Fruit fly (Drosophila melanogaster) whole organism, prepupa: ENCODE results near the gene CG4101.

Experiments
- Blimp-1 ChIP-seq: fragments of 200-800 bp; sonication (Bioruptor generic); optimal IDR thresholded peaks from 3 replicates; lab custom pipeline; 2017; ENCODE audit warnings: missing biosample characterization, missing genetic modification characterization, mild to moderate bottlenecking, moderate library complexity, missing genetic modification reagents
- CG10631 ChIP-seq: fragments of 200-800 bp; sonication (Bioruptor generic); optimal IDR thresholded peaks from 2 replicates; lab custom pipeline; 2016; ENCODE audit warnings: missing biosample characterization, missing genetic modification characterization
- CG10669 ChIP-seq: fragments of 200-800 bp; sonication (Bioruptor generic); optimal IDR thresholded peaks from 3 replicates; lab custom pipeline; 2018; ENCODE audit warnings: missing biosample characterization, mild to moderate bottlenecking, missing genetic modification characterization, moderate library complexity
- CG11902 ChIP-seq: fragments of 200-800 bp; sonication (Bioruptor generic); optimal IDR thresholded peaks from 3 replicates; lab custom pipeline; 2016; ENCODE audit warnings: missing biosample characterization, missing genetic modification characterization
- CG15336 ChIP-seq: fragments of 200-800 bp; sonication (Bioruptor generic); IDR thresholded peaks from 2 replicates; pipeline ENCODE4 v1.3.6; 2022; ENCODE audit warnings: missing biosample characterization, missing genetic modification characterization
- CG16779 ChIP-seq: fragments of 200-800 bp; sonication (Bioruptor generic); optimal IDR thresholded peaks from 3 replicates; lab custom pipeline; 2017; ENCODE audit warnings: missing biosample characterization, mild to moderate bottlenecking, missing genetic modification characterization
- CG3032 ChIP-seq: fragments of 200-800 bp; optimal IDR thresholded peaks from 2 replicates; lab custom pipeline; 2019; ENCODE audit warnings: missing biosample characterization, mild to moderate bottlenecking, missing genetic modification characterization, moderate library complexity
- CG31627 ChIP-seq: fragments of 200-800 bp; sonication (Bioruptor generic); optimal IDR thresholded peaks from 3 replicates; lab custom pipeline; 2016; ENCODE audit warnings: missing biosample characterization, missing genetic modification characterization
- CG32006 ChIP-seq: fragments of 200-800 bp; sonication (Bioruptor generic); optimal IDR thresholded peaks from 3 replicates; lab custom pipeline; 2017; ENCODE audit warnings: missing biosample characterization, mild to moderate bottlenecking, missing genetic modification characterization
- CG34406 ChIP-seq: fragments of 200-800 bp; sonication (Bioruptor generic); optimal IDR thresholded peaks from 3 replicates; lab custom pipeline; 2016; ENCODE audit warnings: missing biosample characterization, missing genetic modification characterization
- CG3919 ChIP-seq: fragments of 200-800 bp; sonication (Bioruptor generic); optimal IDR thresholded peaks from 3 replicates; lab custom pipeline; 2016; ENCODE audit warnings: missing biosample characterization, missing genetic modification characterization
- CG6163 ChIP-seq: fragments of 200-800 bp; sonication (Bioruptor generic); IDR thresholded peaks from 3 replicates; pipeline ENCODE4 v1.3.6; 2022; ENCODE audit warnings: missing biosample characterization, missing genetic modification characterization
- CG6276 ChIP-seq: fragments of 200-800 bp; sonication (Bioruptor generic); optimal IDR thresholded peaks from 2 replicates; lab custom pipeline; 2017; ENCODE audit warnings: missing biosample characterization, mild to moderate bottlenecking, missing genetic modification characterization
- CG6792 ChIP-seq: fragments of 200-800 bp; sonication (Bioruptor generic); optimal IDR thresholded peaks from 3 replicates; lab custom pipeline; 2016; ENCODE audit warnings: missing biosample characterization, missing genetic modification characterization
- CG6854 ChIP-seq: fragments of 200-800 bp; sonication (Bioruptor generic); optimal IDR thresholded peaks from 2 replicates; lab custom pipeline; 2017; ENCODE audit warnings: missing biosample characterization, mild to moderate bottlenecking, missing genetic modification characterization
- CG7368 ChIP-seq: fragments of 200-800 bp; sonication (Bioruptor generic); optimal IDR thresholded peaks from 3 replicates; lab custom pipeline; 2016; ENCODE audit warnings: missing biosample characterization, missing genetic modification characterization
- CG8119 ChIP-seq: fragments of 200-800 bp; sonication (Bioruptor generic); IDR thresholded peaks from 3 replicates; pipeline ENCODE4 v1.3.6; 2022; ENCODE audit warnings: missing biosample characterization, missing genetic modification characterization
- CG8319 ChIP-seq: fragments of 200-800 bp; sonication (Bioruptor generic); optimal IDR thresholded peaks from 3 replicates; lab custom pipeline; 2016; ENCODE audit warnings: missing biosample characterization, missing genetic modification characterization
- CG8632 ChIP-seq: fragments of 200-800 bp; sonication (Bioruptor generic); optimal IDR thresholded peaks from 3 replicates; lab custom pipeline; 2016; ENCODE audit warnings: missing biosample characterization, missing genetic modification characterization
- Eip75B ChIP-seq: fragments of 200-800 bp; sonication (Bioruptor generic); optimal IDR thresholded peaks from 3 replicates; lab custom pipeline; 2016; ENCODE audit warnings: missing biosample characterization, missing genetic modification characterization
- Eip78C ChIP-seq: fragments of 200-800 bp; sonication (Bioruptor generic); peaks from one replicate; lab custom pipeline; 2016; ENCODE audit warnings: missing biosample characterization, missing genetic modification characterization
- Eip93F ChIP-seq: fragments of 200-800 bp; sonication (Bioruptor generic); optimal IDR thresholded peaks from 2 replicates; lab custom pipeline; 2016; ENCODE audit warnings: missing biosample characterization, mild to moderate bottlenecking, missing genetic modification characterization
- Ets21C ChIP-seq: fragments of 200-800 bp; sonication (Bioruptor generic); optimal IDR thresholded peaks from 3 replicates; lab custom pipeline; 2016; ENCODE audit warnings: missing biosample characterization, missing genetic modification characterization
- Ets96B ChIP-seq: fragments of 200-800 bp; optimal IDR thresholded peaks from 2 replicates; lab custom pipeline; 2019; ENCODE audit warnings: missing biosample characterization, mild to moderate bottlenecking, missing genetic modification characterization, moderate library complexity
- Gug ChIP-seq: fragments of 200-800 bp; sonication (Bioruptor generic); IDR thresholded peaks from 2 replicates; pipeline ENCODE4 v1.3.6; 2022; ENCODE audit warnings: missing biosample characterization, missing genetic modification characterization
- Hr39 ChIP-seq: fragments of 200-800 bp; sonication (Bioruptor generic); optimal IDR thresholded peaks from 2 replicates; lab custom pipeline; 2016; ENCODE audit warnings: missing biosample characterization, missing genetic modification characterization
- Hr4 ChIP-seq: fragments of 200-800 bp; sonication (Bioruptor generic); optimal IDR thresholded peaks from 3 replicates; lab custom pipeline; 2016; ENCODE audit warnings: missing biosample characterization, missing genetic modification characterization
- Lpt ChIP-seq: fragments of 200-800 bp; sonication (Bioruptor generic); optimal IDR thresholded peaks from 3 replicates; lab custom pipeline; 2016; ENCODE audit warnings: missing biosample characterization, missing genetic modification characterization
- Met ChIP-seq: fragments of 200-800 bp; sonication (Bioruptor generic); optimal IDR thresholded peaks from 3 replicates; lab custom pipeline; 2016; ENCODE audit warnings: missing biosample characterization, missing genetic modification characterization
- OdsH ChIP-seq: fragments of 200-800 bp; sonication (Bioruptor generic); optimal IDR thresholded peaks from 3 replicates; lab custom pipeline; 2016; ENCODE audit warnings: missing biosample characterization, missing genetic modification characterization
- Smox ChIP-seq: fragments of 200-800 bp; sonication (Bioruptor generic); optimal IDR thresholded peaks from 3 replicates; lab custom pipeline; 2016; ENCODE audit warnings: missing biosample characterization, missing genetic modification characterization
- Sox102F ChIP-seq: fragments of 200-800 bp; sonication (Bioruptor generic); optimal IDR thresholded peaks from 2 replicates; lab custom pipeline; 2016; ENCODE audit warnings: missing biosample characterization, mild to moderate bottlenecking, missing genetic modification characterization
- Sox14 ChIP-seq: fragments of 200-800 bp; sonication (Bioruptor generic); optimal IDR thresholded peaks from 3 replicates; lab custom pipeline; 2016; ENCODE audit warnings: missing biosample characterization, missing genetic modification characterization
- achi ChIP-seq: fragments of 200-800 bp; sonication (Bioruptor generic); optimal IDR thresholded peaks from 3 replicates; lab custom pipeline; 2016; ENCODE audit warnings: missing biosample characterization, missing genetic modification characterization
- acj6 ChIP-seq: fragments of 200-800 bp; sonication (Bioruptor generic); optimal IDR thresholded peaks from 3 replicates; lab custom pipeline; 2016; ENCODE audit warnings: missing biosample characterization, missing genetic modification characterization
- cyc ChIP-seq: fragments of 200-800 bp; sonication (Bioruptor generic); optimal IDR thresholded peaks from 3 replicates; lab custom pipeline; 2016; ENCODE audit warnings: missing biosample characterization, missing genetic modification characterization
- dac ChIP-seq: fragments of 200-800 bp; sonication (Bioruptor generic); optimal IDR thresholded peaks from 2 replicates; lab custom pipeline; 2017; ENCODE audit warnings: missing biosample characterization, mild to moderate bottlenecking, missing genetic modification characterization
- dsx ChIP-seq: fragments of 200-800 bp; optimal IDR thresholded peaks from 3 replicates; lab custom pipeline; 2019; ENCODE audit warnings: missing biosample characterization, mild to moderate bottlenecking, missing genetic modification characterization, moderate library complexity; ENCODE audit not compliant: poor library complexity, severe bottlenecking
- eg ChIP-seq: fragments of 200-800 bp; sonication (Bioruptor generic); IDR thresholded peaks from 3 replicates; pipeline ENCODE4 v1.3.6; 2022; ENCODE audit warnings: missing biosample characterization, missing genetic modification characterization
- esn ChIP-seq: fragments of 200-800 bp; sonication (Bioruptor generic); optimal IDR thresholded peaks from 2 replicates; lab custom pipeline; 2016; ENCODE audit warnings: missing biosample characterization, mild to moderate bottlenecking, missing genetic modification characterization, moderate library complexity
- fd85E ChIP-seq: fragments of 200-800 bp; sonication (Bioruptor generic); optimal IDR thresholded peaks from 3 replicates; lab custom pipeline; 2016; ENCODE audit warnings: missing biosample characterization, missing genetic modification characterization
- fkh ChIP-seq: fragments of 200-800 bp; sonication (Bioruptor generic); optimal IDR thresholded peaks from 3 replicates; lab custom pipeline; 2017; ENCODE audit warnings: missing biosample characterization, mild to moderate bottlenecking, missing genetic modification characterization, moderate library complexity
- lz ChIP-seq: fragments of 200-800 bp; sonication (Bioruptor generic); optimal IDR thresholded peaks from 3 replicates; lab custom pipeline; 2016; ENCODE audit warnings: missing biosample characterization, missing genetic modification characterization
- net ChIP-seq: fragments of 200-800 bp; sonication (Bioruptor generic); optimal IDR thresholded peaks from 3 replicates; lab custom pipeline; 2016; ENCODE audit warnings: missing biosample characterization, missing genetic modification characterization
- pdm3 ChIP-seq: fragments of 200-800 bp; sonication (Bioruptor generic); optimal IDR thresholded peaks from 3 replicates; lab custom pipeline; 2016; ENCODE audit warnings: missing biosample characterization, missing genetic modification characterization
- salr ChIP-seq, 2 experiments: fragments of 200-800 bp; sonication (Bioruptor generic); optimal IDR thresholded peaks; 3 replicates each; lab custom pipeline; 2016 to 2018; ENCODE audit warnings: missing biosample characterization in 2 of 2, missing genetic modification characterization in 2 of 2, mild to moderate bottlenecking in 1 of 2
- spab ChIP-seq: fragments of 200-800 bp; sonication (Bioruptor generic); optimal IDR thresholded peaks from 2 replicates; lab custom pipeline; 2017; ENCODE audit warnings: missing biosample characterization, mild to moderate bottlenecking, missing genetic modification characterization, missing genetic modification reagents
- ss ChIP-seq, 2 experiments: fragments of 200-800 bp; sonication (Bioruptor generic); optimal IDR thresholded peaks; 2 replicates in 1 of 2; 3 replicates in 1 of 2; lab custom pipeline; 2017 to 2018; ENCODE audit warnings: mild to moderate bottlenecking in 2 of 2, missing biosample characterization in 2 of 2, missing genetic modification characterization in 2 of 2, moderate library complexity in 1 of 2
- svp ChIP-seq: fragments of 200-800 bp; sonication (Bioruptor generic); peaks from one replicate; lab custom pipeline; 2016; ENCODE audit warnings: missing biosample characterization, missing genetic modification characterization
- topi ChIP-seq: fragments of 200-800 bp; sonication (Bioruptor generic); optimal IDR thresholded peaks from 3 replicates; lab custom pipeline; 2016; ENCODE audit warnings: missing biosample characterization, missing genetic modification characterization
- vri ChIP-seq: fragments of 200-800 bp; sonication (Bioruptor generic); optimal IDR thresholded peaks from 3 replicates; lab custom pipeline; 2016; ENCODE audit warnings: missing biosample characterization, mild to moderate bottlenecking, missing genetic modification characterization

Gene CG4101

DNA sequence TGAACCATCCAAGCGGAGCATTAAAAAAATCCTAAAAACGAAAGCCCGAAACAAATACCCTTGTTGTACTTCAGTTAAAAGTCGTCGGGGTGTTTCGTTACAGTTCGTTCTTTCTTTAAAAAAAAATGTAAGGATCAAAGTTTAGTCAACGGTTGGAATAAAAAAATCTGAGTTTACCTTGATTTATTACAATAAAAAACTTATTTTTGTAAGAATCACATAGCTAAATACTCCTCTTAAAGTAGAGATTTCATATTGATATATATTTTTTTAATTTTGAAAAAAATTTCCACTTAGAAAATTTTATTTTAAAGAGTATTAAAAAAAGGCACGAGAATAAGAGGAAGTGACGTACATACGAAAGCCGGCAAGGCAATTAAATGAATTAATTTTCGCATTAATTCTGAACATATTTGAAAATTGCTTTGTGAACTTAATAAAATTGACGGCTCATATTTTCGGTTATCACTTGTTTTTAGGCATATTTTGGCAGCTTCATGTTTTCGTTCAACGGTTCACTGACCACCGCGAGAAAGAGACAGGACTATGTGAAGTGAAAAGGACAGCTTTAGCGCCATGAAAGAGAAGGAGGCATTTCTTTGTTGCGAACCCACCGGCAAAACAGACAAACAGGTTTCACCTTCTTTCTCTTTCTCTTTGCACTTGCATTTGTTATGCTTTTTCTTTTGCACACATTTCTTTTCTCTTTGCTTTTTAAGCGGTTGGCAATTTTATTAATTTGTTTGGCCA lies 26.5 kb downstream of the CG4101 start:
- peak; percentile 53 for TF ChIP-seq dsx
- peak; percentile 12 for TF ChIP-seq cyc (GFP tag; lab: Kevin White, UChicago)
- TF ChIP-seq net (GFP tag; lab: Kevin White, UChicago) = no peak
- TF ChIP-seq Hr39 = peak; percentile 42
- TF ChIP-seq ss (GFP tag; optimal IDR thresholded peaks at IDR 0.05; lab: Kevin White, UChicago) = no peak
- TF ChIP-seq CG15336 = no peak
- TF ChIP-seq esn (GFP tag; lab: Kevin White, UChicago) = peak; percentile 71
- peak; percentile 39 for TF ChIP-seq CG34406 (GFP tag; lab: Kevin White, UChicago)
- TF ChIP-seq CG10631 = peak; percentile 19
- TF ChIP-seq CG6163 (GFP tag; lab: Robert Waterston, UW) = 0 out of 3 replicates have a peak, but pooled peaks have one; percentile 3
- peak; percentile 19 for TF ChIP-seq CG8632 (GFP tag; lab: Kevin White, UChicago)
- no peak for TF ChIP-seq Lpt (GFP tag; lab: Kevin White, UChicago)
- TF ChIP-seq CG6792 (GFP tag; lab: Kevin White, UChicago) = peak; percentile 5
- peak; percentile 35 for TF ChIP-seq CG32006 (GFP tag; lab: Kevin White, UChicago)
- peak; percentile 8 for TF ChIP-seq Ets96B (tag; lab: Kevin White, UChicago)
- TF ChIP-seq achi (GFP tag; lab: Kevin White, UChicago) = peak; percentile 31
- no peak for TF ChIP-seq Eip93F (GFP tag; lab: Kevin White, UChicago)
- no peak for TF ChIP-seq salr (GFP tag; optimal IDR thresholded peaks at IDR 0.05; lab: Kevin White, UChicago)
- no peak for TF ChIP-seq Eip75B (GFP tag; lab: Kevin White, UChicago)
- TF ChIP-seq Sox14 (GFP tag; lab: Kevin White, UChicago) = peak; percentile 80
- no peak for TF ChIP-seq dac (GFP tag; lab: Kevin White, UChicago)
- TF ChIP-seq topi (GFP tag; lab: Kevin White, UChicago) = peak; percentile 45
- TF ChIP-seq CG6276 (GFP tag; lab: Kevin White, UChicago) = peak; percentile 28
- no peak for TF ChIP-seq CG11902 (GFP tag; lab: Kevin White, UChicago)
- TF ChIP-seq fkh = no peak
- TF ChIP-seq Ets21C (GFP tag; lab: Kevin White, UChicago) = no peak
- peak; percentile 4 for TF ChIP-seq OdsH (GFP tag; lab: Kevin White, UChicago)
- peak; percentile 24; the same call in 1 of the 3 replicates for TF ChIP-seq eg (GFP tag; lab: Robert Waterston, UW)
- peak; percentile 31 for TF ChIP-seq CG6854
- TF ChIP-seq Sox102F (GFP tag; lab: Kevin White, UChicago) = peak; percentile 55
- peak; percentile 24 for TF ChIP-seq CG3919
- no peak for TF ChIP-seq Gug (GFP tag; lab: Robert Waterston, UW)
- TF ChIP-seq CG7368 = no peak
- TF ChIP-seq Met (GFP tag; lab: Kevin White, UChicago) = peak; percentile 61
- TF ChIP-seq CG16779 (tag; lab: Kevin White, UChicago) = no peak
- peak; percentile 40 for TF ChIP-seq Smox
- peak; percentile 51 for TF ChIP-seq CG31627 (GFP tag; lab: Kevin White, UChicago)
- no peak for TF ChIP-seq vri (GFP tag; lab: Kevin White, UChicago)
- TF ChIP-seq fd85E (GFP tag; lab: Kevin White, UChicago) = no peak
- TF ChIP-seq CG10669 (GFP tag; lab: Kevin White, UChicago) = no peak
- TF ChIP-seq CG8319 (GFP tag; lab: Kevin White, UChicago) = no peak
- peak; percentile 78 for TF ChIP-seq svp (GFP tag; lab: Kevin White, UChicago)
- TF ChIP-seq acj6 (GFP tag; lab: Kevin White, UChicago) = peak; percentile 7
- TF ChIP-seq CG8119 (GFP tag; lab: Robert Waterston, UW) = no peak; the same call in 2 of the 3 replicates
- TF ChIP-seq spab = no peak
- peak; percentile 23 for TF ChIP-seq lz (GFP tag; lab: Kevin White, UChicago)
- peak; percentile 14 for TF ChIP-seq pdm3 (GFP tag; lab: Kevin White, UChicago)
- TF ChIP-seq Blimp-1 (GFP tag; lab: Kevin White, UChicago) = peak; percentile 44
- peak; percentile 69 for TF ChIP-seq Eip78C
- peak; percentile 18 for TF ChIP-seq CG3032
- TF ChIP-seq Hr4 (GFP tag; lab: Kevin White, UChicago) = peak; percentile 31
- TF ChIP-seq, all 60 proteins: peak for 31
